Fruit fly (Drosophila melanogaster): ENCODE measurements around the gene CG2006.

CG2006 gene

dm6 chr3R:29461069-29461468 is 28.2 kb upstream of the CG2006 start (continued):
- TF ChIP-seq Eip78C (GFP tag) (peak; percentile 65), eg (GFP tag; IDR thresholded peaks at IDR 0.05) (0 out of 3 replicates have a peak, but pooled peaks have one; percentile 25), Sox14 (GFP tag; optimal IDR thresholded peaks at IDR 0.05) (peak; percentile 27), CG11762 (GFP tag; optimal IDR thresholded peaks at IDR 0.05; ENCODE audit: insufficient read depth) (no peak), salr (GFP tag; optimal IDR thresholded peaks at IDR 0.05) (no peak), Gug (GFP tag; IDR thresholded peaks at IDR 0.05) (no peak), esn (GFP tag; optimal IDR thresholded peaks at IDR 0.05) (peak; percentile 44), CG7368 (GFP tag; optimal IDR thresholded peaks at IDR 0.05) (peak; percentile 15), CG11294 (GFP tag; IDR thresholded peaks at IDR 0.05) (no peak), CG6163 (GFP tag; IDR thresholded peaks at IDR 0.05) (peak; percentile 64; the same call in 2 of the 3 replicates), svp (GFP tag) (peak; percentile 90), cyc (GFP tag; optimal IDR thresholded peaks at IDR 0.05) (peak; percentile 57), vri (GFP tag; optimal IDR thresholded peaks at IDR 0.05) (no peak), achi (GFP tag; optimal IDR thresholded peaks at IDR 0.05) (peak; percentile 21), CG3919 (GFP tag; optimal IDR thresholded peaks at IDR 0.05) (peak; percentile 39), CG16779 (tag; optimal IDR thresholded peaks at IDR 0.05) (no peak), CG6808 (GFP tag; optimal IDR thresholded peaks at IDR 0.05) (no peak), Hr4 (GFP tag; optimal IDR thresholded peaks at IDR 0.05) (no peak), CG10631 (GFP tag; optimal IDR thresholded peaks at IDR 0.05) (peak; percentile 48), Blimp-1 (GFP tag; optimal IDR thresholded peaks at IDR 0.05) (no peak)

dm6 chr3R:29461846-29462245 is 27.4 kb upstream of the CG2006 start:
- no peak for TF ChIP-seq Eip75B (GFP tag; optimal IDR thresholded peaks at IDR 0.05)
- TF ChIP-seq CG6276 (GFP tag; optimal IDR thresholded peaks at IDR 0.05) = no peak
- TF ChIP-seq Hr4 (GFP tag; optimal IDR thresholded peaks at IDR 0.05) = no peak
- no peak for TF ChIP-seq CG11762 (GFP tag; optimal IDR thresholded peaks at IDR 0.05; ENCODE audit: insufficient read depth)
- peak; percentile 7 for TF ChIP-seq lz (GFP tag; optimal IDR thresholded peaks at IDR 0.05)
- TF ChIP-seq topi (GFP tag; optimal IDR thresholded peaks at IDR 0.05) = no peak
- peak; percentile 10 for TF ChIP-seq acj6 (GFP tag; optimal IDR thresholded peaks at IDR 0.05)
- no peak for TF ChIP-seq spab (GFP tag; optimal IDR thresholded peaks at IDR 0.05)
- TF ChIP-seq CG3919 (GFP tag; optimal IDR thresholded peaks at IDR 0.05) = peak; percentile 36
- TF ChIP-seq Sox14 (GFP tag; optimal IDR thresholded peaks at IDR 0.05) = peak; percentile 21
- TF ChIP-seq salr (GFP tag; optimal IDR thresholded peaks at IDR 0.05) = peak in 1 of 2 experiments; percentile 11
- no peak for TF ChIP-seq CG1621 (tag; optimal IDR thresholded peaks at IDR 0.05)
- peak; percentile 23 for TF ChIP-seq CG7368 (GFP tag; optimal IDR thresholded peaks at IDR 0.05)
- no peak for TF ChIP-seq Sox15 (GFP tag; optimal IDR thresholded peaks at IDR 0.05)
- peak; percentile 52 for TF ChIP-seq Eip78C (GFP tag)
- TF ChIP-seq vri (GFP tag; optimal IDR thresholded peaks at IDR 0.05) = no peak
- TF ChIP-seq fd59A (GFP tag; optimal IDR thresholded peaks at IDR 0.05) = no peak
- no peak for TF ChIP-seq CG4318 (GFP tag; optimal IDR thresholded peaks at IDR 0.05)
- TF ChIP-seq Blimp-1 (GFP tag; optimal IDR thresholded peaks at IDR 0.05) = no peak
- TF ChIP-seq svp (GFP tag) = peak; percentile 44
- peak; percentile 4 for TF ChIP-seq Met (GFP tag; optimal IDR thresholded peaks at IDR 0.05)
- no peak for TF ChIP-seq CG8319 (GFP tag; optimal IDR thresholded peaks at IDR 0.05)
- no peak for TF ChIP-seq CG6854 (GFP tag; optimal IDR thresholded peaks at IDR 0.05)
- no peak for TF ChIP-seq fkh (GFP tag; optimal IDR thresholded peaks at IDR 0.05)
- TF ChIP-seq OdsH (GFP tag; optimal IDR thresholded peaks at IDR 0.05) = peak; percentile 17
- no peak for TF ChIP-seq Lpt (GFP tag; optimal IDR thresholded peaks at IDR 0.05)
- TF ChIP-seq CG11294 (GFP tag; IDR thresholded peaks at IDR 0.05) = no peak
- peak; percentile 45; the same call in 2 of the 3 replicates for TF ChIP-seq CG6163 (GFP tag; IDR thresholded peaks at IDR 0.05)
- TF ChIP-seq CG10669 (GFP tag; optimal IDR thresholded peaks at IDR 0.05) = no peak
- peak; percentile 23 for TF ChIP-seq CG10631 (GFP tag; optimal IDR thresholded peaks at IDR 0.05)
- peak; percentile 3 for TF ChIP-seq Smox (GFP tag; optimal IDR thresholded peaks at IDR 0.05)
- TF ChIP-seq CG9139 (GFP tag; optimal IDR thresholded peaks at IDR 0.05) = no peak
- TF ChIP-seq dsx (GFP tag; optimal IDR thresholded peaks at IDR 0.05; ENCODE audit: poor library complexity, severe bottlenecking) = no peak
- peak; percentile 9 for TF ChIP-seq Hr39 (GFP tag; optimal IDR thresholded peaks at IDR 0.05)
- TF ChIP-seq net (GFP tag; optimal IDR thresholded peaks at IDR 0.05) = peak; percentile 10
- TF ChIP-seq Gug (GFP tag; IDR thresholded peaks at IDR 0.05) = no peak
- peak; percentile 7 for TF ChIP-seq cyc (GFP tag; optimal IDR thresholded peaks at IDR 0.05)
- peak; percentile 2 for TF ChIP-seq CG8632 (GFP tag; optimal IDR thresholded peaks at IDR 0.05)
- TF ChIP-seq CG6808 (GFP tag; optimal IDR thresholded peaks at IDR 0.05) = no peak
- TF ChIP-seq fd85E (GFP tag; optimal IDR thresholded peaks at IDR 0.05) = no peak
- TF ChIP-seq Eip93F (GFP tag; optimal IDR thresholded peaks at IDR 0.05) = no peak
- no peak for TF ChIP-seq ss (GFP tag; optimal IDR thresholded peaks at IDR 0.05)
- TF ChIP-seq Sox102F (GFP tag; optimal IDR thresholded peaks at IDR 0.05) = no peak
- TF ChIP-seq achi (GFP tag; optimal IDR thresholded peaks at IDR 0.05) = peak; percentile 41

Data from whole organism, prepupa.